Worm (Caenorhabditis elegans) whole organism, L4 larva: ENCODE results near the gene tsp-10.

Experiments
- F10B5.3 ChIP-seq: sonication (generic microtip); optimal IDR thresholded peaks from 2 replicates; lab custom pipeline; 2016; ENCODE audit warnings: mild to moderate bottlenecking, missing genetic modification characterization, missing compliant biosample characterization
- F49E8.2 ChIP-seq: sonication (generic microtip); optimal IDR thresholded peaks from 2 replicates; lab custom pipeline; 2016; ENCODE audit warnings: missing compliant biosample characterization, mild to moderate bottlenecking, missing genetic modification characterization, borderline replicate concordance
- T20F7.1 ChIP-seq: fragments of 200-800 bp; sonication (Bioruptor generic); optimal IDR thresholded peaks from 2 replicates; lab custom pipeline; 2018; ENCODE audit warnings: mild to moderate bottlenecking, missing genetic modification characterization, missing compliant biosample characterization
- Y105C5A.15 ChIP-seq: fragments of 200-800 bp; sonication (Bioruptor generic); IDR thresholded peaks from 2 replicates; pipeline ENCODE4 v1.3.6; 2022; ENCODE audit warnings: missing genetic modification characterization, missing compliant biosample characterization
- Y48G9A.11 ChIP-seq: fragments of 200-800 bp; sonication (Bioruptor generic); IDR thresholded peaks from 2 replicates; pipeline ENCODE4 v1.3.6; 2022; ENCODE audit warnings: missing genetic modification reagents, missing genetic modification characterization, missing compliant biosample characterization
- Y5F2A.4 ChIP-seq: fragments of 200-800 bp; sonication (Bioruptor generic); optimal IDR thresholded peaks from 2 replicates; lab custom pipeline; 2018; ENCODE audit warnings: mild to moderate bottlenecking, missing genetic modification characterization, missing compliant biosample characterization
- ZK337.2 ChIP-seq: fragments of 200-800 bp; sonication (Bioruptor generic); IDR thresholded peaks from 2 replicates; pipeline ENCODE4 v1.3.6; 2022; ENCODE audit warnings: missing genetic modification reagents, missing genetic modification characterization, missing compliant biosample characterization
- aly-2 ChIP-seq: sonication (generic microtip); optimal IDR thresholded peaks from 2 replicates; lab custom pipeline; 2018; ENCODE audit warnings: missing biosample characterization, missing genetic modification characterization
- ama-1 ChIP-seq: fragments of 150-350 bp; optimal IDR thresholded peaks from 2 replicates; lab custom pipeline; 2014; ENCODE audit warnings: inconsistent platforms, mixed read lengths
- ceh-20 ChIP-seq: fragments of 200-800 bp; sonication (Bioruptor generic); IDR thresholded peaks from 2 replicates; pipeline ENCODE4 v1.3.6; 2022; ENCODE audit warnings: missing genetic modification reagents, missing genetic modification characterization, missing compliant biosample characterization
- ces-1 ChIP-seq: fragments of 150-350 bp; sonication (generic microtip); optimal IDR thresholded peaks from 4 replicates; lab custom pipeline; 2014; ENCODE audit warnings: missing biosample characterization, missing genetic modification reagents, missing genetic modification characterization
- ctbp-1 ChIP-seq: fragments of 200-800 bp; sonication (Bioruptor generic); IDR thresholded peaks from 2 replicates; pipeline ENCODE4 v1.3.6; 2022; ENCODE audit warnings: missing genetic modification reagents, missing genetic modification characterization, missing compliant biosample characterization
- daf-16 ChIP-seq, 3 experiments: sonication (generic microtip); optimal IDR thresholded peaks; 2 replicates each; lab custom pipeline; 2016 to 2017; ENCODE audit warnings: missing genetic modification characterization in 3 of 3, missing genetic modification reagents in 3 of 3, mild to moderate bottlenecking in 2 of 3, missing compliant biosample characterization in 2 of 3, missing biosample characterization in 1 of 3, moderate library complexity in 1 of 3
- daf-19 ChIP-seq: fragments of 200-800 bp; sonication (Bioruptor generic); conservative IDR thresholded peaks from 2 replicates; pipeline ENCODE4 v1.3.6; 2022; ENCODE audit warnings: missing genetic modification characterization, missing compliant biosample characterization
- dmd-6 ChIP-seq: fragments of 200-800 bp; sonication (Bioruptor generic); IDR thresholded peaks from 2 replicates; pipeline ENCODE4 v1.3.6; 2022; ENCODE audit warnings: missing genetic modification reagents, missing genetic modification characterization, missing compliant biosample characterization
- duxl-1 ChIP-seq: sonication (generic microtip); optimal IDR thresholded peaks from 2 replicates; lab custom pipeline; 2016; ENCODE audit warnings: mild to moderate bottlenecking, missing genetic modification characterization, moderate library complexity, missing compliant biosample characterization; ENCODE audit not compliant: poor library complexity
- dve-1 ChIP-seq: sonication (generic microtip); optimal IDR thresholded peaks from 2 replicates; lab custom pipeline; 2017; ENCODE audit warnings: antibody characterized with exemption, mild to moderate bottlenecking, missing genetic modification characterization, missing compliant biosample characterization; ENCODE audit not compliant: insufficient read depth
- egl-43 ChIP-seq: fragments of 200-800 bp; sonication (Bioruptor generic); IDR thresholded peaks from 2 replicates; pipeline ENCODE4 v1.3.6; 2022; ENCODE audit warnings: missing genetic modification reagents, missing genetic modification characterization, missing compliant biosample characterization
- fkh-10 ChIP-seq: fragments of 150-350 bp; optimal IDR thresholded peaks from 2 replicates; lab custom pipeline; 2014; ENCODE audit warnings: missing biosample characterization, missing genetic modification reagents, missing genetic modification characterization
- hif-1 ChIP-seq, 2 experiments: sonication (generic microtip); optimal IDR thresholded peaks; 2 replicates each; lab custom pipeline; 2016 to 2017; ENCODE audit warnings: missing compliant biosample characterization in 2 of 2, missing genetic modification characterization in 2 of 2, missing genetic modification reagents in 2 of 2, missing genotype in 2 of 2, mild to moderate bottlenecking in 1 of 2
- hlh-11 ChIP-seq: fragments of 200-800 bp; sonication (Bioruptor generic); optimal IDR thresholded peaks from 2 replicates; lab custom pipeline; 2018; ENCODE audit warnings: mild to moderate bottlenecking, missing genetic modification characterization, missing compliant biosample characterization
- hlh-30 ChIP-seq: sonication (generic microtip); optimal IDR thresholded peaks from 2 replicates; lab custom pipeline; 2017; ENCODE audit warnings: antibody characterized with exemption, mild to moderate bottlenecking, missing genetic modification characterization, missing compliant biosample characterization; ENCODE audit not compliant: insufficient read depth
- lin-1 ChIP-seq: fragments of 200-800 bp; sonication (Bioruptor generic); IDR thresholded peaks from 2 replicates; pipeline ENCODE4 v1.3.6; 2022; ENCODE audit warnings: missing genetic modification reagents, missing genetic modification characterization, missing compliant biosample characterization
- lsy-2 ChIP-seq, 2 experiments: fragments of 150-350 bp in 1 of 2; sonication (generic microtip) in 1 of 2; optimal IDR thresholded peaks; 2 replicates each; lab custom pipeline; 2014 to 2017; ENCODE audit warnings: missing biosample characterization in 2 of 2, missing genetic modification characterization in 2 of 2
- mep-1 ChIP-seq: fragments of 150-350 bp; sonication (generic microtip); optimal IDR thresholded peaks from 3 replicates; lab custom pipeline; 2014; ENCODE audit warnings: missing biosample characterization, missing genetic modification characterization
- mes-2 ChIP-seq: sonication (generic microtip); optimal IDR thresholded peaks from 2 replicates; lab custom pipeline; 2016; ENCODE audit warnings: missing genotype, mild to moderate bottlenecking, missing genetic modification characterization, missing compliant biosample characterization; ENCODE audit not compliant: poor library complexity, severe bottlenecking
- nhr-11 ChIP-seq: fragments of 150-350 bp; optimal IDR thresholded peaks from 2 replicates; lab custom pipeline; 2014; ENCODE audit warnings: missing biosample characterization, missing genetic modification characterization
- nhr-76 ChIP-seq: fragments of 150-350 bp; optimal IDR thresholded peaks from 2 replicates; lab custom pipeline; 2014; ENCODE audit warnings: missing biosample characterization, missing genetic modification characterization
- pha-4 ChIP-seq, 2 experiments: fragments of 150-350 bp in 1 of 2; fragments of 200-800 bp in 1 of 2; sonication (Bioruptor generic) in 1 of 2; IDR thresholded peaks in 1 of 2; optimal IDR thresholded peaks in 1 of 2; 2 replicates each; pipeline versions ENCODE4 v1.3.6 to Lab custom; 2014 to 2022; ENCODE audit warnings: missing genetic modification characterization in 2 of 2, missing genetic modification reagents in 2 of 2, missing biosample characterization in 1 of 2, missing compliant biosample characterization in 1 of 2
- pqm-1 ChIP-seq: sonication (generic microtip); optimal IDR thresholded peaks from 2 replicates; lab custom pipeline; 2017; ENCODE audit warnings: missing biosample characterization, missing genetic modification characterization
- rbr-2 ChIP-seq: sonication (generic microtip); optimal IDR thresholded peaks from 2 replicates; lab custom pipeline; 2016; ENCODE audit warnings: missing genotype, missing genetic modification characterization, missing compliant biosample characterization
- snpc-4 ChIP-seq: fragments of 150-350 bp; optimal IDR thresholded peaks from 2 replicates; lab custom pipeline; 2014; ENCODE audit warnings: missing biosample characterization, missing genetic modification characterization
- spr-1 ChIP-seq: sonication (generic microtip); optimal IDR thresholded peaks from 2 replicates; lab custom pipeline; 2016; ENCODE audit warnings: mild to moderate bottlenecking, missing genetic modification characterization, missing compliant biosample characterization
- unc-62 ChIP-seq, 3 experiments: fragments of 150-350 bp in 1 of 3; sonication (generic microtip); optimal IDR thresholded peaks in 2 of 3; peaks in 1 of 3; 1 replicate in 1 of 3; 2 replicates in 2 of 3; lab custom pipeline; 2014 to 2017; ENCODE audit warnings: missing biosample characterization in 3 of 3, missing genetic modification characterization in 3 of 3, missing genetic modification reagents in 3 of 3, missing genotype in 1 of 3
- zag-1 ChIP-seq: fragments of 150-350 bp; optimal IDR thresholded peaks from 2 replicates; lab custom pipeline; 2014; ENCODE audit warnings: missing biosample characterization, missing genetic modification characterization
- zfp-2 ChIP-seq: sonication (generic microtip); optimal IDR thresholded peaks from 2 replicates; lab custom pipeline; 2016; ENCODE audit warnings: mild to moderate bottlenecking, missing genetic modification characterization, missing compliant biosample characterization
- zip-11 ChIP-seq: fragments of 200-800 bp; sonication (Bioruptor generic); IDR thresholded peaks from 2 replicates; pipeline ENCODE4 v1.3.6; 2022; ENCODE audit warnings: missing genetic modification characterization, missing compliant biosample characterization
- zip-2 ChIP-seq: fragments of 150-350 bp; optimal IDR thresholded peaks from 2 replicates; lab custom pipeline; 2014; ENCODE audit warnings: missing biosample characterization, missing genetic modification characterization

The tsp-10 gene

ce11 chrII:6705593-6706228, 12.7 kb upstream of the tsp-10 start, which contains the start of gene rpy-1:
Gene rpy-1, minus strand, starts transcription at chrII:6705643.
- TF ChIP-seq hif-1 (tag; optimal IDR thresholded peaks at IDR 0.05; lab: Kevin White, UChicago) = no peak
- no peak for TF ChIP-seq F49E8.2 (tag; lab: Kevin White, UChicago)
- TF ChIP-seq hlh-30 (tag; lab: Kevin White, UChicago) = peak; percentile 20
- TF ChIP-seq mes-2 (tag; lab: Kevin White, UChicago) = no peak
- peak; percentile 43 for TF ChIP-seq nhr-11 (tag; lab: Kevin White, UChicago)
- peak in 1 of 2 experiments; percentile 87 for TF ChIP-seq daf-16 (GFP tag; optimal IDR thresholded peaks at IDR 0.05; lab: Kevin White, UChicago)
- TF ChIP-seq daf-16 (tag; optimal IDR thresholded peaks at IDR 0.05; lab: Kevin White, UChicago) = no peak
- peak in 1 of 2 experiments; percentile 29 for TF ChIP-seq lsy-2 (tag; optimal IDR thresholded peaks at IDR 0.05; lab: Kevin White, UChicago)
- 0 out of 2 replicates have a peak, but pooled peaks have one; percentile 28 for TF ChIP-seq ceh-20 (GFP tag; lab: Robert Waterston, UW)
- peak; percentile 9 for TF ChIP-seq hlh-11
- peak in 1 of 2 experiments; percentile 97 for TF ChIP-seq unc-62 (GFP tag; optimal IDR thresholded peaks at IDR 0.05 in 1 of 2; lab: Kevin White, UChicago)
- no peak for TF ChIP-seq unc-62 (tag; optimal IDR thresholded peaks at IDR 0.05; lab: Kevin White, UChicago)

ce11 chrII:6706552-6707091, 11.8 kb upstream of the tsp-10 start:
- TF ChIP-seq ZK337.2 (GFP tag; lab: Robert Waterston, UW) (no peak), ctbp-1 (GFP tag; lab: Robert Waterston, UW) (0 out of 2 replicates have a peak, but pooled peaks have one; percentile 16), fkh-10 (GFP tag; lab: Kevin White, UChicago) (peak; percentile 39), unc-62 (GFP tag; optimal IDR thresholded peaks at IDR 0.05 in 1 of 2; lab: Kevin White, UChicago) (peak in 1 of 2 experiments; percentile 67), unc-62 (tag; optimal IDR thresholded peaks at IDR 0.05; lab: Kevin White, UChicago) (no peak)

- TF ChIP-seq nhr-76 (tag; lab: Kevin White, UChicago) = no peak
- TF ChIP-seq T20F7.1 (GFP tag; lab: Kevin White, UChicago) = no peak
- TF ChIP-seq aly-2 (tag; lab: Kevin White, UChicago) = no peak
- no peak for TF ChIP-seq dve-1
- TF ChIP-seq Y105C5A.15 (GFP tag; lab: Robert Waterston, UW) = no peak
- no peak for TF ChIP-seq nhr-11 (tag; lab: Kevin White, UChicago)
- no peak for TF ChIP-seq daf-19 (GFP tag; lab: Robert Waterston, UW)
- no peak for TF ChIP-seq Y5F2A.4 (GFP tag; lab: Kevin White, UChicago)
- TF ChIP-seq hif-1 (tag; optimal IDR thresholded peaks at IDR 0.05; lab: Kevin White, UChicago) = peak in 1 of 2 experiments; percentile 28
- TF ChIP-seq F10B5.3 (tag; lab: Kevin White, UChicago) = no peak
- no peak for TF ChIP-seq zip-11 (GFP tag; lab: Robert Waterston, UW)
- no peak for TF ChIP-seq zip-2
- TF ChIP-seq ama-1 (lab: Kevin White, UChicago) = no peak
- no peak for TF ChIP-seq pha-4 (GFP tag; IDR thresholded peaks at IDR 0.05; lab: Robert Waterston, UW)
- TF ChIP-seq pha-4 (tag; optimal IDR thresholded peaks at IDR 0.05; lab: Kevin White, UChicago) = no peak
- no peak for TF ChIP-seq duxl-1 (tag; lab: Kevin White, UChicago)
- TF ChIP-seq ctbp-1 (GFP tag; lab: Robert Waterston, UW) = 0 out of 2 replicates have a peak, but pooled peaks have one; percentile 45
- TF ChIP-seq snpc-4 (tag; lab: Kevin White, UChicago) = no peak
- peak in 1 of 2 experiments; percentile 51 for TF ChIP-seq lsy-2 (tag; optimal IDR thresholded peaks at IDR 0.05; lab: Kevin White, UChicago)
- TF ChIP-seq ceh-20 (GFP tag; lab: Robert Waterston, UW) = peak; percentile 66; the same call in 1 of the 2 replicates
- TF ChIP-seq dmd-6 = 0 out of 2 replicates have a peak, but pooled peaks have one; percentile 18
- TF ChIP-seq ces-1 (GFP tag; lab: Kevin White, UChicago) = no peak
- no peak for TF ChIP-seq zfp-2 (tag; lab: Kevin White, UChicago)
- no peak for TF ChIP-seq Y48G9A.11 (GFP tag; lab: Robert Waterston, UW)
- TF ChIP-seq mep-1 (tag; lab: Kevin White, UChicago) = peak; percentile 20
- TF ChIP-seq lin-1 = no peak
- peak; percentile 29 for TF ChIP-seq hlh-11
- TF ChIP-seq rbr-2 = peak; percentile 7
- TF ChIP-seq pqm-1 = no peak
- TF ChIP-seq egl-43 (GFP tag; lab: Robert Waterston, UW) = 0 out of 2 replicates have a peak, but pooled peaks have one; percentile 35
- no peak for TF ChIP-seq spr-1 (tag; lab: Kevin White, UChicago)
- TF ChIP-seq daf-16 (GFP tag; optimal IDR thresholded peaks at IDR 0.05; lab: Kevin White, UChicago) = peak in 1 of 2 experiments; percentile 58
- no peak for TF ChIP-seq daf-16 (tag; optimal IDR thresholded peaks at IDR 0.05; lab: Kevin White, UChicago)
- no peak for TF ChIP-seq zag-1 (tag; lab: Kevin White, UChicago)
Measured at ce11 chrII:6707496-6708260, 10.7 kb upstream of the tsp-10 start.
